Fruit fly (Drosophila melanogaster): ENCODE data around the gene Det.

The Det gene

dm6 chr3R:17117607-17118327 is 31.7 kb upstream of the Det start:
- no peak for TF ChIP-seq Hr96 (GFP tag; optimal IDR thresholded peaks at IDR 0.05)
- TF ChIP-seq toe (GFP tag; optimal IDR thresholded peaks at IDR 0.05), result no peak
- TF ChIP-seq CG11617 (GFP tag; optimal IDR thresholded peaks at IDR 0.05), result no peak
- no peak for TF ChIP-seq CG1620 (GFP tag; optimal IDR thresholded peaks at IDR 0.05)

dm6 chr3R:17118917-17119378 is 30.5 kb upstream of the Det start:
- TF ChIP-seq CG14711 (tag; optimal IDR thresholded peaks at IDR 0.05) (no peak), CG5204 (GFP tag; optimal IDR thresholded peaks at IDR 0.05) (no peak), cnc (optimal IDR thresholded peaks at IDR 0.05) (no peak), CG1620 (GFP tag; optimal IDR thresholded peaks at IDR 0.05) (no peak), bab1 (GFP tag; optimal IDR thresholded peaks at IDR 0.05) (peak; percentile 43), CG12768 (GFP tag; optimal IDR thresholded peaks at IDR 0.05) (peak; percentile 6), cic (GFP tag; optimal IDR thresholded peaks at IDR 0.05) (peak; percentile 11), tj (GFP tag; optimal IDR thresholded peaks at IDR 0.05) (peak; percentile 80), toe (GFP tag; optimal IDR thresholded peaks at IDR 0.05) (no peak), ovo (GFP tag; optimal IDR thresholded peaks at IDR 0.05) (no peak), CG7045 (GFP tag; optimal IDR thresholded peaks at IDR 0.05) (no peak), Hr96 (GFP tag; optimal IDR thresholded peaks at IDR 0.05) (no peak), pad (GFP tag; optimal IDR thresholded peaks at IDR 0.05) (no peak), CG7101 (tag; optimal IDR thresholded peaks at IDR 0.05) (peak; percentile 3), kay (GFP tag; ENCODE audit: borderline replicate concordance) (no peak), Mnt (GFP tag; optimal IDR thresholded peaks at IDR 0.05) (peak; percentile 7), Crg-1 (GFP tag; optimal IDR thresholded peaks at IDR 0.05) (no peak), CG33017 (tag; optimal IDR thresholded peaks at IDR 0.05) (peak; percentile 2), Clk (GFP tag; optimal IDR thresholded peaks at IDR 0.05) (no peak), CG11617 (GFP tag; optimal IDR thresholded peaks at IDR 0.05) (no peak)

dm6 chr3R:17120165-17120564 is 29.3 kb upstream of the Det start, which contains the start of gene CG34278:
TSS of gene CG34278 (plus strand) at chr3R:17120465.
- no peak for TF ChIP-seq Mnt (GFP tag; optimal IDR thresholded peaks at IDR 0.05)
- no peak for TF ChIP-seq CG12768 (GFP tag; optimal IDR thresholded peaks at IDR 0.05)
- TF ChIP-seq CG7045 (GFP tag; optimal IDR thresholded peaks at IDR 0.05), result no peak
- TF ChIP-seq cnc (optimal IDR thresholded peaks at IDR 0.05), result no peak
- TF ChIP-seq pad (GFP tag; optimal IDR thresholded peaks at IDR 0.05), result no peak
- TF ChIP-seq Crg-1 (GFP tag; optimal IDR thresholded peaks at IDR 0.05), result no peak
- no peak for TF ChIP-seq Hr96 (GFP tag; optimal IDR thresholded peaks at IDR 0.05)
- no peak for TF ChIP-seq CG33017 (tag; optimal IDR thresholded peaks at IDR 0.05)
- no peak for TF ChIP-seq cic (GFP tag; optimal IDR thresholded peaks at IDR 0.05)
- TF ChIP-seq CG5204 (GFP tag; optimal IDR thresholded peaks at IDR 0.05), result no peak
- TF ChIP-seq CG14711 (tag; optimal IDR thresholded peaks at IDR 0.05), result no peak
- no peak for TF ChIP-seq CG1620 (GFP tag; optimal IDR thresholded peaks at IDR 0.05)
- TF ChIP-seq tj (GFP tag; optimal IDR thresholded peaks at IDR 0.05), result no peak
- no peak for TF ChIP-seq ovo (GFP tag; optimal IDR thresholded peaks at IDR 0.05)
- TF ChIP-seq toe (GFP tag; optimal IDR thresholded peaks at IDR 0.05), result no peak
- no peak for TF ChIP-seq bab1 (GFP tag; optimal IDR thresholded peaks at IDR 0.05)

- no peak for TF ChIP-seq bab1 (GFP tag; optimal IDR thresholded peaks at IDR 0.05)
- TF ChIP-seq kay (GFP tag; ENCODE audit: borderline replicate concordance), result no peak
- TF ChIP-seq CG12768 (GFP tag; optimal IDR thresholded peaks at IDR 0.05), result no peak
Observed at dm6 chr3R:17121277-17121676, 28.2 kb upstream of the Det start, which contains the start of gene CG42779. TSS of gene CG42779 (plus strand) at chr3R:17121577.

dm6 chr3R:17122796-17123504 is 26.5 kb upstream of the Det start:
- no peak for TF ChIP-seq kay (GFP tag; ENCODE audit: borderline replicate concordance)
- no peak for TF ChIP-seq Mnt (GFP tag; optimal IDR thresholded peaks at IDR 0.05)
- TF ChIP-seq CG5204 (GFP tag; optimal IDR thresholded peaks at IDR 0.05), result no peak
- no peak for TF ChIP-seq cic (GFP tag; optimal IDR thresholded peaks at IDR 0.05)

- TF ChIP-seq CG14711 (tag; optimal IDR thresholded peaks at IDR 0.05) (no peak), cnc (optimal IDR thresholded peaks at IDR 0.05) (no peak), pad (GFP tag; optimal IDR thresholded peaks at IDR 0.05) (no peak), CG33017 (tag; optimal IDR thresholded peaks at IDR 0.05) (no peak), CG5204 (GFP tag; optimal IDR thresholded peaks at IDR 0.05) (no peak), toe (GFP tag; optimal IDR thresholded peaks at IDR 0.05) (no peak), CG12768 (GFP tag; optimal IDR thresholded peaks at IDR 0.05) (no peak), CG1620 (GFP tag; optimal IDR thresholded peaks at IDR 0.05) (no peak), Hr96 (GFP tag; optimal IDR thresholded peaks at IDR 0.05) (no peak), Mnt (GFP tag; optimal IDR thresholded peaks at IDR 0.05) (no peak), kay (GFP tag; ENCODE audit: borderline replicate concordance) (no peak)
Observed at dm6 chr3R:17124177-17124576, 25.3 kb upstream of the Det start, which contains the start of gene CG45079. TSS of gene CG45079 (plus strand) at chr3R:17124477.
